Fruit fly (Drosophila melanogaster): Measurements from ENCODE around the gene Snapin.

The Snapin gene

DNA sequence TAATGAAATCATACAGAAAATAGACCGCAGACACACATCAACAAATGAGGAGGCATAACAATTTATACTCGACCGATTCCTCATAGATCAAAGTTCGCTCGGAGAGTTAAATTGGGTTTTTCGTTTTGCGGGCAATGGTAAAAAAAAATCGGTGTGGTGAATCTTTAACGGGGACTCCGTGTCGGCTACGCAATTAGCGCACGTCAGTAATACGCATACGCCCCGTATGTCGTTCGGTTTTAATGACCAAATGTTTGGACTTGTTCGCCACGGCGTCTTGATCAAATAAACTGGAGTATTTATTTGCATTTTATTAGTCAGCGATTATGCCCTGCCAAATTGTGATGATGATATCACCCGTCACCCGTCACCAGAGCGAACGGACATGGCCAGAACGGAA is 28.7 kb downstream of the Snapin start:
- TF ChIP-seq lola (GFP tag; optimal IDR thresholded peaks at IDR 0.05): no peak
- no peak for TF ChIP-seq Dif (GFP tag; optimal IDR thresholded peaks at IDR 0.05; ENCODE audit: partially characterized antibody)
- TF ChIP-seq ey (GFP tag; optimal IDR thresholded peaks at IDR 0.05): no peak

DNA sequence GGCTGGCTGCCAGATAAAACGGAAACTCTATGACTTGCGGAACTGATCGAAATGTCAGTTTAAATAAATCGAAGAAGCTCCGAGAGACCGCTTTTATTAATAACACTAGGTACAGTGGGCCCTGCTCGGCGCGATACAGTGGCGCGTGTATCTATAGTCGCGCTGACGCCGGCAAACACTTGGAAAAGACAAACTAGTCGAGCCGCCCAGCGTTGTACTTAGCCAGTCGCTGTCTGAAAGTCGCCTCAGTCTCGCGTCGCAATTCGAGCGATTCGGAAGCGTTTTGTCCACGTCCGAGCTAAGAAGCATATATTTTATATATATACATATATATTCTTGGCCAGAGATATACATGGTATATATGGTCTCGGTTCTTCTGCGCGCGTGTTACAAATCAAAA is 29.6 kb downstream of the Snapin start:
- TF ChIP-seq Sp1 (GFP tag; optimal IDR thresholded peaks at IDR 0.05): no peak
- no peak for TF ChIP-seq brk (GFP tag; optimal IDR thresholded peaks at IDR 0.05)
- no peak for TF ChIP-seq lola (GFP tag; optimal IDR thresholded peaks at IDR 0.05)
- TF ChIP-seq GATAd (GFP tag; optimal IDR thresholded peaks at IDR 0.05): no peak
- no peak for TF ChIP-seq dl (GFP tag; optimal IDR thresholded peaks at IDR 0.05; ENCODE audit: insufficient read depth in 1 of 2, partially characterized antibody in 2 of 2)
- TF ChIP-seq CrebA (GFP tag; optimal IDR thresholded peaks at IDR 0.05; ENCODE audit: borderline replicate concordance): no peak
- no peak for TF ChIP-seq Hr83 (GFP tag; optimal IDR thresholded peaks at IDR 0.05; ENCODE audit: poor library complexity, severe bottlenecking)
- TF ChIP-seq Vsx2 (GFP tag; optimal IDR thresholded peaks at IDR 0.05; ENCODE audit: partially characterized antibody): no peak
- no peak for TF ChIP-seq CG32264 (GFP tag; optimal IDR thresholded peaks at IDR 0.05)
- no peak for TF ChIP-seq dsf (GFP tag; optimal IDR thresholded peaks at IDR 0.05; ENCODE audit: borderline replicate concordance)
- TF ChIP-seq Rel (GFP tag; optimal IDR thresholded peaks at IDR 0.05): no peak
- TF ChIP-seq Rel (tag; optimal IDR thresholded peaks at IDR 0.05): no peak
- TF ChIP-seq Abd-B (GFP tag; optimal IDR thresholded peaks at IDR 0.05): no peak
- TF ChIP-seq CG9705 (GFP tag; optimal IDR thresholded peaks at IDR 0.05): no peak
- no peak for TF ChIP-seq N (GFP tag; optimal IDR thresholded peaks at IDR 0.05)

DNA sequence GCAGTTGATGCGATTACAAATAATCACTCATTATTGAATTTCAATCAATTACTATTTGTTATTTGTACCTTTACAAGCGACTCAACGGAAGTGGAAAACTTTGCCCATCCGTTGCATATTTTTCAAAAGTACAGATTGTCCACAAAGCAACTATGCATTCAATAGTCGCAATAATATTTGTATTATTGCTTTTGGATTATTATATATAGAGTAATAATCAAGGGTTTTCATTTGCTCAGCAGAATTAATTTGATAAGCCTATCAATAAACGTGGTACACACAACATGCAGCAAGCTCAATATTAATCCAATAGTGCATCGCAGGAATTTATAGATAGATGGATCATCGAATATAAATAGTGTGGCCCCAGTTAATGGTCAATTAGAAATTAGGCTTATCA is 30.9 kb downstream of the Snapin start:
- no peak for TF ChIP-seq Hr83 (GFP tag; optimal IDR thresholded peaks at IDR 0.05; ENCODE audit: poor library complexity, severe bottlenecking)
- no peak for TF ChIP-seq woc (GFP tag; optimal IDR thresholded peaks at IDR 0.05)
- no peak for TF ChIP-seq Myc (optimal IDR thresholded peaks at IDR 0.05)
- TF ChIP-seq Hnf4 (GFP tag; optimal IDR thresholded peaks at IDR 0.05): no peak
- TF ChIP-seq dsf (GFP tag; optimal IDR thresholded peaks at IDR 0.05; ENCODE audit: borderline replicate concordance): no peak
- TF ChIP-seq ey (GFP tag; optimal IDR thresholded peaks at IDR 0.05): no peak

DNA sequence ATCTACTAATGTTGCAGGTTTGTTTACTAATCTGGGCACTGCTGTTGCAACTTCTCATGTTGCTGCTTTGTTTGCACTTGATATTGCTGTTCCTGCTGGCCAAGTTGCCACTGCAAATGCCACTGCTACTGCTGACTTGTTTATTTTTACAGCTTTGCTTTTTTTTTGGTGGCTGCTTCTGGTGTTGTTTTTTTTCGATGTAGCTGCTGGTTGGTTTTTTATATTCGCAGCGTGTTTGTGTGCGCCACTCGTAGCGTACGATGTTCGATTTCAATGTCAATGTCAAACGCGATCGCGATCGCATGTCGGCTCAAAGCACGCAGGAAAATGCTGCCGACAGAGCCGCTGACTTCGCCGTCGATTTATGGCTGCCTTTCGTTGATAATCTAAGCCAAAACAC is 31.7 kb downstream of the Snapin start:
- TF ChIP-seq foxo (GFP tag; optimal IDR thresholded peaks at IDR 0.05): no peak
- TF ChIP-seq h (GFP tag; optimal IDR thresholded peaks at IDR 0.05): no peak
- no peak for TF ChIP-seq lola (GFP tag; optimal IDR thresholded peaks at IDR 0.05)
- TF ChIP-seq Jra (GFP tag; optimal IDR thresholded peaks at IDR 0.05): no peak
- TF ChIP-seq sage (GFP tag; optimal IDR thresholded peaks at IDR 0.05): no peak
- no peak for TF ChIP-seq dmrt93B (GFP tag; optimal IDR thresholded peaks at IDR 0.05)
- TF ChIP-seq fru (GFP tag; optimal IDR thresholded peaks at IDR 0.05): no peak
- TF ChIP-seq rgr (GFP tag; optimal IDR thresholded peaks at IDR 0.05): no peak
- TF ChIP-seq Vsx2 (GFP tag; optimal IDR thresholded peaks at IDR 0.05; ENCODE audit: partially characterized antibody): no peak
- TF ChIP-seq tai (GFP tag; optimal IDR thresholded peaks at IDR 0.05): no peak
- TF ChIP-seq GATAd (GFP tag; optimal IDR thresholded peaks at IDR 0.05): no peak
- no peak for TF ChIP-seq psq (GFP tag; optimal IDR thresholded peaks at IDR 0.05)
- TF ChIP-seq Abd-B (GFP tag; optimal IDR thresholded peaks at IDR 0.05): no peak
- no peak for TF ChIP-seq Sp1 (GFP tag; optimal IDR thresholded peaks at IDR 0.05)

DNA sequence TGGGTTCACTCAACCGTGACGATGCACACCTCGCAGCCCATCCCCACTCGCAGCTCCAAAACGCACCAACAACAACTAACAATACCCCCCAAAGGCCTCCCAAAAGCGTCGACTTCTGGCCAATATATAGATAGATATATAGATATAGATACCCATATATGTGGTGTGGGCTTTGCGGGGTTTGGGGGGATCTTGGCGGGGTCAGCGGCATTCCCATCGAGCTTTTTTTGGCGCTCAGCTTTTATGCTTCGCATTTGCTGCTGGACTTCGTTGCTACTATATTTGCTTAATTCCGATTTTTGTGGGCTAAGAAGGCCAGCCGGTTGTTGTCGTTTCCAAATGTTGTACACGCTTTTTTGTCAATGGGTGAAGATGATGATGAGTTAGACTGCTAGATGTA is 32.1 kb downstream of the Snapin start:
- TF ChIP-seq Abd-B (GFP tag; optimal IDR thresholded peaks at IDR 0.05): no peak
- no peak for TF ChIP-seq HLH106 (tag; optimal IDR thresholded peaks at IDR 0.05)
- TF ChIP-seq lola (GFP tag; optimal IDR thresholded peaks at IDR 0.05): no peak

DNA sequence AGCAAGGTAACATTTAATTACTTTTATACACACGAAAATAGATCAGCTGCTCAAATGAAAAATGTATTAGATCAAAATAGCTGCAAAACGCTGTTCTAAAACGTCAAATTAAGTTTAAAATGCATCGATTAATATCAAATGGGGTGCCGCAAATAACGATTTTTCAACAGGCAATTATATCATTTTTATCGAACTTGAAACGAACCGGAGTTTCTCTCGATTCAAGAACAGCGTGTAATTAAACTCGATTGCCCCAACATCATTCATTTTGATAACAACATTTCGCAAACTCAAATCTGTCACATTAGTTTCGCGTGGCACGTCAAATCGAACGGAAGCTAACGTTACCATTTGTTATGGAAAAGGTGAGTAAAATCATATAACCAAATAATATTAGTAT is 34.1 kb downstream of the Snapin start, which contains the start of gene CG31689:
CG31689 (plus strand) TSS at position 301 of the 400 bp plus-strand sequence.
- TF ChIP-seq CG9705 (GFP tag; optimal IDR thresholded peaks at IDR 0.05): no peak
